Worm (Caenorhabditis elegans) whole organism, young adult: ENCODE results near the gene ugt-67.

ENCODE experiments used
- K12H6.12 ChIP-seq: fragments of 200-800 bp; sonication (Bioruptor generic); optimal IDR thresholded peaks from 2 replicates; lab custom pipeline; 2018; ENCODE audit warnings: mild to moderate bottlenecking, missing genetic modification characterization, missing compliant biosample characterization
- cebp-1 ChIP-seq, 2 experiments: fragments of 200-800 bp in 1 of 2; sonication (Bioruptor generic) in 1 of 2; sonication (generic microtip) in 1 of 2; IDR thresholded peaks in 1 of 2; optimal IDR thresholded peaks in 1 of 2; 2 replicates each; pipeline versions ENCODE4 v1.3.6 to Lab custom; 2017 to 2022; ENCODE audit warnings: missing compliant biosample characterization in 2 of 2, missing genetic modification characterization in 2 of 2, mild to moderate bottlenecking in 1 of 2, missing genetic modification reagents in 1 of 2, moderate library complexity in 1 of 2
- mel-28 ChIP-seq: sonication (generic microtip); optimal IDR thresholded peaks from 2 replicates; lab custom pipeline; 2016; ENCODE audit warnings: borderline replicate concordance, mild to moderate bottlenecking, missing genetic modification characterization, missing compliant biosample characterization
- zim-3 ChIP-seq: sonication (generic microtip); optimal IDR thresholded peaks from 2 replicates; lab custom pipeline; 2017; ENCODE audit warnings: mild to moderate bottlenecking, missing genetic modification characterization, moderate library complexity, missing compliant biosample characterization

- no peak for TF ChIP-seq mel-28 (tag; lab: Kevin White, UChicago)
- no peak for TF ChIP-seq cebp-1 (GFP tag; IDR thresholded peaks at IDR 0.05; lab: Robert Waterston, UW)
- TF ChIP-seq cebp-1 (tag; optimal IDR thresholded peaks at IDR 0.05; lab: Kevin White, UChicago): no peak
- no peak for TF ChIP-seq zim-3 (tag; lab: Kevin White, UChicago)
- no peak for TF ChIP-seq K12H6.12
These were observed 28.7 kb downstream of the ugt-67 start, which contains the start of gene str-205 for ce11 chrV:4929842-4930241.
